Fruit fly (Drosophila melanogaster): ENCODE results near the gene rux.

rux gene

DNA sequence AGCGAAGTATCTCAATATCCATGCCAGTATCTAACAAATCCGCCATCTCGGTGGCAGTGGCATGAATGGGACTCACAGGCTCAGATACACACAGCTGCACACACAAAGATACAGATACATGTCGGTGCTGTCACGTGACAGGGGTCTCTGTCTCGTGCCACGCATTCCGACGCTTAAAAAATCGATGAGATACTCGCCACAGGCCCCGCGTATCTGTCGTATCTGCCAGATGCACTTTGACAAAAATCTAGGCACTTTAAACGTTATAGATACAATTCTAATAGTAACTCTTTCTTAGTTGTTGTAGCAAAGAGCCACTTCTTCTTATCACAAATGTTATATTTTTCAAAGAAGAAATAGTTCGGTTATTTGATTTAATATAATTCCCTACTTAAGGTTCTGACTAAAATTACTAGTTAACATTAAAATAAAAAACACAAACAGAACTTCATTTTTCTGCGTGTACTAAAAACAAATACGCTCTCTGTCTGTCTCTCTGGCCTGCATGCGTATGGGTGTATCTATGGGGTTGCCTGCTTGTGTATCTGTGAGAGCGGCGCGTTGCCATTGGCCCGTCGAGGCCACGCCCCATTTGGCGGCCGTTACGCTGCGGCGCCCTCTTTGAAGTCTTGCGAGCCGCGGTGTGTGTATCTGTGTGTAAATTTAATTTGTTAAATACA is 36.7 kb downstream of the rux start, which contains the start of gene CG4766 (continued):
- TF ChIP-seq Pdp1 (GFP tag; optimal IDR thresholded peaks at IDR 0.05) (peak; percentile 81 to 89), mam (GFP tag; optimal IDR thresholded peaks at IDR 0.05) (peak; percentile 83), Nf-YA (GFP tag; IDR thresholded peaks at IDR 0.05) (0 out of 2 replicates have a peak, but pooled peaks have one; percentile 45), CG6272 (GFP tag; IDR thresholded peaks at IDR 0.05) (peak; percentile 50), CG8089 (GFP tag; optimal IDR thresholded peaks at IDR 0.05) (peak; percentile 84), CG34376 (GFP tag; optimal IDR thresholded peaks at IDR 0.05) (peak; percentile 52), CG9876 (GFP tag; optimal IDR thresholded peaks at IDR 0.05) (peak; percentile 62), pzg (GFP tag; optimal IDR thresholded peaks at IDR 0.05) (no peak), CG17328 (GFP tag; IDR thresholded peaks at IDR 0.05) (peak; percentile 85), amos (GFP tag; IDR thresholded peaks at IDR 0.05; ENCODE audit: partially characterized antibody) (no peak), CG5180 (GFP tag; optimal IDR thresholded peaks at IDR 0.05) (peak; percentile 72), Myb (GFP tag; optimal IDR thresholded peaks at IDR 0.05) (peak; percentile 66), nmo (GFP tag; optimal IDR thresholded peaks at IDR 0.05) (peak; percentile 93), CG12942 (GFP tag; optimal IDR thresholded peaks at IDR 0.05) (peak; percentile 63), CG4282 (GFP tag; optimal IDR thresholded peaks at IDR 0.05) (peak; percentile 48), oc (tag; optimal IDR thresholded peaks at IDR 0.05) (peak; percentile 73), D19B (GFP tag; optimal IDR thresholded peaks at IDR 0.05) (no peak), C15 (GFP tag; IDR thresholded peaks at IDR 0.05) (peak; percentile 54; the same call in 1 of the 3 replicates), CG17361 (GFP tag; IDR thresholded peaks at IDR 0.05) (peak; percentile 92), CTCF (GFP tag; optimal IDR thresholded peaks at IDR 0.05) (no peak), esg (GFP tag; conservative IDR thresholded peaks at IDR 0.05) (peak; percentile 62; the same call in 1 of the 2 replicates), jigr1 (GFP tag; IDR thresholded peaks at IDR 0.05) (no peak), pros (GFP tag; optimal IDR thresholded peaks at IDR 0.05) (peak; percentile 30), peb (GFP tag; IDR thresholded peaks at IDR 0.05) (peak; percentile 73), Asciz (GFP tag; optimal IDR thresholded peaks at IDR 0.05) (peak; percentile 70), CG14860 (GFP tag; IDR thresholded peaks at IDR 0.05; ENCODE audit: partially characterized antibody) (no peak), HmgZ (tag; optimal IDR thresholded peaks at IDR 0.05) (peak; percentile 58), zfh1 (GFP tag; IDR thresholded peaks at IDR 0.05) (peak; percentile 84), CG3838 (GFP tag; optimal IDR thresholded peaks at IDR 0.05) (peak; percentile 44), CG15073 (GFP tag; optimal IDR thresholded peaks at IDR 0.05) (peak; percentile 51), CG11695 (GFP tag; IDR thresholded peaks at IDR 0.05) (peak; percentile 82), CG16813 (GFP tag; IDR thresholded peaks at IDR 0.05; ENCODE audit: partially characterized antibody) (no peak), seq (GFP tag; IDR thresholded peaks at IDR 0.05) (peak; percentile 79), aop (GFP tag; IDR thresholded peaks at IDR 0.05) (no peak), da (GFP tag; optimal IDR thresholded peaks at IDR 0.05) (peak; percentile 52), Hmx (GFP tag; optimal IDR thresholded peaks at IDR 0.05) (peak; percentile 74), Fer1 (GFP tag; optimal IDR thresholded peaks at IDR 0.05) (peak; percentile 84), CG9215 (GFP tag; IDR thresholded peaks at IDR 0.05) (peak; percentile 70), hkb (optimal IDR thresholded peaks at IDR 0.05) (no peak), hkb (GFP tag; IDR thresholded peaks at IDR 0.05) (peak; percentile 74), sna (GFP tag; IDR thresholded peaks at IDR 0.05; ENCODE audit: partially characterized antibody) (no peak), pho (GFP tag; optimal IDR thresholded peaks at IDR 0.05) (peak; percentile 81), ssp (GFP tag; IDR thresholded peaks at IDR 0.05) (peak; percentile 62), CG4360 (GFP tag; IDR thresholded peaks at IDR 0.05) (no peak), Dll (GFP tag; IDR thresholded peaks at IDR 0.05; ENCODE audit: partially characterized antibody) (no peak), Ssrp (tag; optimal IDR thresholded peaks at IDR 0.05) (peak; percentile 90), wek (GFP tag; optimal IDR thresholded peaks at IDR 0.05) (peak; percentile 45), Doc2 (GFP tag; IDR thresholded peaks at IDR 0.05) (no peak), CG10366 (GFP tag; IDR thresholded peaks at IDR 0.05) (peak; percentile 75), dysf (GFP tag; IDR thresholded peaks at IDR 0.05) (peak; percentile 81), CG18476 (GFP tag; optimal IDR thresholded peaks at IDR 0.05) (peak; percentile 68)

Data from whole organism, embryonic.